Fruit fly (Drosophila melanogaster): ENCODE results near the gene CG1271.
A peak's percentile ranks its signal among the peaks of the same experiment; 100 is the strongest.

The CG1271 gene

dm6 chr3L:3083329-3084083 lies 31.2 kb downstream of the CG1271 start (continued):
- TF ChIP-seq Usf (GFP tag; optimal IDR thresholded peaks at IDR 0.05): no peak
- 0 out of 2 replicates have a peak, but pooled peaks have one; percentile 17 for TF ChIP-seq CG10366 (GFP tag; IDR thresholded peaks at IDR 0.05)
- peak; percentile 87 for TF ChIP-seq CG6813 (GFP tag; optimal IDR thresholded peaks at IDR 0.05)
- TF ChIP-seq CG8281 (tag; optimal IDR thresholded peaks at IDR 0.05): peak; percentile 29
- no peak for TF ChIP-seq Gsc (GFP tag; IDR thresholded peaks at IDR 0.05)
- no peak for TF ChIP-seq sima (GFP tag; optimal IDR thresholded peaks at IDR 0.05)
- peak; percentile 68 for TF ChIP-seq CG2678 (tag; optimal IDR thresholded peaks at IDR 0.05)
- no peak for TF ChIP-seq gcm2 (GFP tag; optimal IDR thresholded peaks at IDR 0.05)
- no peak for TF ChIP-seq pb (GFP tag; optimal IDR thresholded peaks at IDR 0.05)
- TF ChIP-seq CG8089 (GFP tag; optimal IDR thresholded peaks at IDR 0.05): peak; percentile 74
- no peak for TF ChIP-seq vfl (GFP tag; optimal IDR thresholded peaks at IDR 0.05)
- no peak for TF ChIP-seq Hr3 (GFP tag; optimal IDR thresholded peaks at IDR 0.05)
- TF ChIP-seq CG9876 (GFP tag; optimal IDR thresholded peaks at IDR 0.05): peak; percentile 46
- TF ChIP-seq CG13624 (GFP tag; optimal IDR thresholded peaks at IDR 0.05): peak; percentile 91
- peak; percentile 76 for TF ChIP-seq CG4328 (GFP tag; optimal IDR thresholded peaks at IDR 0.05)
- no peak for TF ChIP-seq Dip2 (GFP tag; IDR thresholded peaks at IDR 0.05)
- 0 out of 2 replicates have a peak, but pooled peaks have one; percentile 27 for TF ChIP-seq wdn (GFP tag; IDR thresholded peaks at IDR 0.05)
- peak; percentile 79 for TF ChIP-seq MTF-1 (GFP tag; optimal IDR thresholded peaks at IDR 0.05; ENCODE audit: borderline replicate concordance)
- peak; percentile 73 for TF ChIP-seq odd (GFP tag; optimal IDR thresholded peaks at IDR 0.05)
- TF ChIP-seq CG17328 (GFP tag; IDR thresholded peaks at IDR 0.05): peak; percentile 52; the same call in 1 of the 2 replicates
- no peak for TF ChIP-seq ind (GFP tag; optimal IDR thresholded peaks at IDR 0.05)
- TF ChIP-seq CG4282 (GFP tag; optimal IDR thresholded peaks at IDR 0.05): no peak
- TF ChIP-seq Oaz (GFP tag; IDR thresholded peaks at IDR 0.05): no peak
- TF ChIP-seq CG8924 (tag; optimal IDR thresholded peaks at IDR 0.05): peak; percentile 24
- TF ChIP-seq CG5953 (GFP tag; IDR thresholded peaks at IDR 0.05): peak; percentile 64
- TF ChIP-seq CG12769 (tag; optimal IDR thresholded peaks at IDR 0.05): peak; percentile 80
- TF ChIP-seq sug (tag; optimal IDR thresholded peaks at IDR 0.05): peak; percentile 94
- TF ChIP-seq Hmr (GFP tag; optimal IDR thresholded peaks at IDR 0.05): peak; percentile 46
- no peak for TF ChIP-seq CG18011 (GFP tag; optimal IDR thresholded peaks at IDR 0.05)
- TF ChIP-seq ato (GFP tag; IDR thresholded peaks at IDR 0.05; ENCODE audit: partially characterized antibody): no peak
- peak; percentile 49 for TF ChIP-seq Dref (GFP tag; IDR thresholded peaks at IDR 0.05)
- peak; percentile 75 for TF ChIP-seq ATbp (GFP tag; optimal IDR thresholded peaks at IDR 0.05)
- TF ChIP-seq CG11456 (GFP tag; IDR thresholded peaks at IDR 0.05): no peak
- no peak for TF ChIP-seq trem (tag; optimal IDR thresholded peaks at IDR 0.05)
- peak; percentile 20 for TF ChIP-seq kay (GFP tag; optimal IDR thresholded peaks at IDR 0.05)
- TF ChIP-seq Xbp1 (GFP tag; optimal IDR thresholded peaks at IDR 0.05): no peak
- TF ChIP-seq Lhr (GFP tag; optimal IDR thresholded peaks at IDR 0.05): peak; percentile 39
- peak; percentile 39 for TF ChIP-seq CG13123 (GFP tag; optimal IDR thresholded peaks at IDR 0.05)
- peak; percentile 97 for TF ChIP-seq grn (GFP tag; optimal IDR thresholded peaks at IDR 0.05)
- TF ChIP-seq Spps (tag; optimal IDR thresholded peaks at IDR 0.05): peak; percentile 47
- TF ChIP-seq fd64A (GFP tag; optimal IDR thresholded peaks at IDR 0.05): peak; percentile 78
- TF ChIP-seq ftz-f1 (GFP tag; optimal IDR thresholded peaks at IDR 0.05): no peak
- peak; percentile 70 for TF ChIP-seq CG15696 (tag; optimal IDR thresholded peaks at IDR 0.05)
- TF ChIP-seq CG6272 (GFP tag; IDR thresholded peaks at IDR 0.05): no peak
- TF ChIP-seq Chrac-16 (GFP tag; optimal IDR thresholded peaks at IDR 0.05): no peak
- peak; percentile 4 for TF ChIP-seq CG12299 (tag; optimal IDR thresholded peaks at IDR 0.05)
- TF ChIP-seq Hand (GFP tag; optimal IDR thresholded peaks at IDR 0.05): peak; percentile 39
- TF ChIP-seq CG2120 (GFP tag; optimal IDR thresholded peaks at IDR 0.05): no peak
- no peak for TF ChIP-seq hkb (optimal IDR thresholded peaks at IDR 0.05)
- TF ChIP-seq hkb (GFP tag; IDR thresholded peaks at IDR 0.05): peak; percentile 32; the same call in 1 of the 2 replicates
